Fruit fly (Drosophila melanogaster) whole organism, adult: ENCODE data around the gene CG31848.

Experiments
- CG11617 ChIP-seq: fragments of 200-800 bp; sonication (Bioruptor generic); optimal IDR thresholded peaks from 2 replicates; lab custom pipeline; 2017; ENCODE audit warnings: mild to moderate bottlenecking, missing biosample characterization, missing genetic modification reagents, missing genetic modification characterization
- CG12768 ChIP-seq: fragments of 200-800 bp; sonication (Bioruptor generic); optimal IDR thresholded peaks from 2 replicates; lab custom pipeline; 2017; ENCODE audit warnings: missing biosample characterization, missing genetic modification characterization, mild to moderate bottlenecking, moderate library complexity, missing genetic modification reagents
- CG14711 ChIP-seq: fragments of 200-800 bp; sonication (Bioruptor generic); optimal IDR thresholded peaks from 2 replicates; lab custom pipeline; 2018; ENCODE audit warnings: missing biosample characterization, mild to moderate bottlenecking, missing genetic modification characterization, moderate library complexity
- CG33017 ChIP-seq: fragments of 200-800 bp; sonication (Bioruptor generic); optimal IDR thresholded peaks from 2 replicates; lab custom pipeline; 2018; ENCODE audit warnings: missing biosample characterization, mild to moderate bottlenecking, missing genetic modification characterization, moderate library complexity
- CG7045 ChIP-seq: fragments of 200-800 bp; sonication (Bioruptor generic); optimal IDR thresholded peaks from 2 replicates; lab custom pipeline; 2017; ENCODE audit warnings: missing biosample characterization, mild to moderate bottlenecking, missing genetic modification characterization
- Clk ChIP-seq: fragments of 200-800 bp; sonication (Bioruptor generic); optimal IDR thresholded peaks from 2 replicates; lab custom pipeline; 2017; ENCODE audit warnings: missing biosample characterization, missing genetic modification characterization
- cnc ChIP-seq, 2 experiments: fragments of >200 bp; optimal IDR thresholded peaks; 2 replicates each; lab custom pipeline; 2017
- kay ChIP-seq: fragments of 200-800 bp; sonication (Bioruptor generic); peaks from one replicate; lab custom pipeline; 2016; ENCODE audit warnings: missing biosample characterization, missing genetic modification characterization, borderline replicate concordance
- ovo ChIP-seq: fragments of 200-800 bp; sonication (Bioruptor generic); optimal IDR thresholded peaks from 2 replicates; lab custom pipeline; 2016; ENCODE audit warnings: missing biosample characterization, missing genetic modification characterization

dm6 chr2L:13244759-13245308, 20.8 kb downstream of the CG31848 start:
- TF ChIP-seq cnc (optimal IDR thresholded peaks at IDR 0.05; lab: Kevin White, UChicago) = no peak
- TF ChIP-seq kay (GFP tag; lab: Kevin White, UChicago) = no peak
- TF ChIP-seq CG33017 (tag; lab: Kevin White, UChicago) = no peak
- TF ChIP-seq ovo = no peak
- TF ChIP-seq CG12768 (GFP tag; lab: Kevin White, UChicago) = no peak
- no peak for TF ChIP-seq CG11617
- no peak for TF ChIP-seq Clk (GFP tag; lab: Kevin White, UChicago)
- TF ChIP-seq CG7045 (GFP tag; lab: Kevin White, UChicago) = no peak
- no peak for TF ChIP-seq CG14711 (tag; lab: Kevin White, UChicago)
